Fruit fly (Drosophila melanogaster): Measurements from ENCODE around the gene CG3226.

CG3226 gene

dm6 chrX:6621566-6622006 lies 32.5 kb downstream of the CG3226 start (continued):
- TF ChIP-seq CG4707 (GFP tag; optimal IDR thresholded peaks at IDR 0.05) (no peak), shn (GFP tag; optimal IDR thresholded peaks at IDR 0.05) (no peak), ab (GFP tag; optimal IDR thresholded peaks at IDR 0.05) (no peak), Neu2 (GFP tag; optimal IDR thresholded peaks at IDR 0.05; ENCODE audit: borderline replicate concordance) (no peak), lilli (GFP tag; optimal IDR thresholded peaks at IDR 0.05) (peak; percentile 60), CG2120 (GFP tag; optimal IDR thresholded peaks at IDR 0.05) (peak; percentile 56), pros (GFP tag; optimal IDR thresholded peaks at IDR 0.05) (no peak), sna (GFP tag; IDR thresholded peaks at IDR 0.05; ENCODE audit: partially characterized antibody) (no peak), caup (GFP tag; optimal IDR thresholded peaks at IDR 0.05; ENCODE audit: severe bottlenecking) (peak; percentile 31), p53 (GFP tag; optimal IDR thresholded peaks at IDR 0.05) (no peak), CG11560 (tag; IDR thresholded peaks at IDR 0.05) (no peak), CG8924 (tag; optimal IDR thresholded peaks at IDR 0.05) (peak; percentile 32), Hsf (GFP tag; optimal IDR thresholded peaks at IDR 0.05) (peak; percentile 35), CG15696 (tag; optimal IDR thresholded peaks at IDR 0.05) (peak; percentile 21), sens (GFP tag) (peak; percentile 93), sob (GFP tag; IDR thresholded peaks at IDR 0.05) (peak; percentile 58), eyg (GFP tag; optimal IDR thresholded peaks at IDR 0.05) (no peak), exex (tag; optimal IDR thresholded peaks at IDR 0.05) (no peak), CG17802 (tag; optimal IDR thresholded peaks at IDR 0.05) (peak; percentile 8), Lim3 (GFP tag; IDR thresholded peaks at IDR 0.05) (no peak), CG10274 (GFP tag; optimal IDR thresholded peaks at IDR 0.05) (no peak), CG34376 (GFP tag; optimal IDR thresholded peaks at IDR 0.05) (no peak), hb (GFP tag; IDR thresholded peaks at IDR 0.05; ENCODE audit: partially characterized antibody) (no peak), pzg (GFP tag; optimal IDR thresholded peaks at IDR 0.05) (no peak), Elba2 (GFP tag; optimal IDR thresholded peaks at IDR 0.05) (no peak), HLH3B (GFP tag; IDR thresholded peaks at IDR 0.05) (0 out of 2 replicates have a peak, but pooled peaks have one; percentile 24), vfl (GFP tag; optimal IDR thresholded peaks at IDR 0.05) (no peak), HmgZ (tag; optimal IDR thresholded peaks at IDR 0.05) (peak; percentile 27), CG3847 (GFP tag; IDR thresholded peaks at IDR 0.05) (peak; percentile 58), CoRest (tag; optimal IDR thresholded peaks at IDR 0.05) (peak; percentile 31), CG9215 (GFP tag; IDR thresholded peaks at IDR 0.05) (peak; percentile 52; the same call in 1 of the 2 replicates), usp (GFP tag; optimal IDR thresholded peaks at IDR 0.05) (no peak), slou (GFP tag; optimal IDR thresholded peaks at IDR 0.05) (no peak), gem (tag; optimal IDR thresholded peaks at IDR 0.05) (peak; percentile 67), ham (GFP tag; IDR thresholded peaks at IDR 0.05) (no peak), Scr (GFP tag; IDR thresholded peaks at IDR 0.05; ENCODE audit: partially characterized antibody) (no peak), CG14860 (GFP tag; IDR thresholded peaks at IDR 0.05; ENCODE audit: partially characterized antibody) (no peak), Camta (GFP tag; optimal IDR thresholded peaks at IDR 0.05) (peak; percentile 34), Dek (tag; optimal IDR thresholded peaks at IDR 0.05) (no peak), H15 (GFP tag; IDR thresholded peaks at IDR 0.05) (0 out of 3 replicates have a peak, but pooled peaks have one; percentile 12), CG2202 (tag; optimal IDR thresholded peaks at IDR 0.05) (peak; percentile 12), CG4854 (GFP tag; optimal IDR thresholded peaks at IDR 0.05) (peak; percentile 15), pita (GFP tag; optimal IDR thresholded peaks at IDR 0.05) (no peak), CG13775 (GFP tag; optimal IDR thresholded peaks at IDR 0.05) (peak; percentile 28), Adf1 (GFP tag; IDR thresholded peaks at IDR 0.05) (no peak; the same call in 1 of the 2 replicates), Lpt (GFP tag; optimal IDR thresholded peaks at IDR 0.05) (no peak), CG32772 (GFP tag; IDR thresholded peaks at IDR 0.05) (peak; percentile 45), CG4820 (GFP tag; optimal IDR thresholded peaks at IDR 0.05) (peak; percentile 9), Pdp1 (GFP tag; optimal IDR thresholded peaks at IDR 0.05) (peak; percentile 43 to 47), Sry-β (GFP tag; optimal IDR thresholded peaks at IDR 0.05) (no peak), CG17612 (GFP tag; IDR thresholded peaks at IDR 0.05) (0 out of 2 replicates have a peak, but pooled peaks have one; percentile 30)

Data from whole organism, embryonic.